Fruit fly (Drosophila melanogaster) whole organism, prepupa: ENCODE results near the gene nyo.

Source experiments
- CG10669 ChIP-seq: fragments of 200-800 bp; sonication (Bioruptor generic); optimal IDR thresholded peaks from 3 replicates; lab custom pipeline; 2018; ENCODE audit warnings: missing biosample characterization, mild to moderate bottlenecking, missing genetic modification characterization, moderate library complexity
- CG11902 ChIP-seq: fragments of 200-800 bp; sonication (Bioruptor generic); optimal IDR thresholded peaks from 3 replicates; lab custom pipeline; 2016; ENCODE audit warnings: missing biosample characterization, missing genetic modification characterization
- CG16779 ChIP-seq: fragments of 200-800 bp; sonication (Bioruptor generic); optimal IDR thresholded peaks from 3 replicates; lab custom pipeline; 2017; ENCODE audit warnings: missing biosample characterization, mild to moderate bottlenecking, missing genetic modification characterization
- CG3032 ChIP-seq: fragments of 200-800 bp; optimal IDR thresholded peaks from 2 replicates; lab custom pipeline; 2019; ENCODE audit warnings: missing biosample characterization, mild to moderate bottlenecking, missing genetic modification characterization, moderate library complexity
- CG31627 ChIP-seq: fragments of 200-800 bp; sonication (Bioruptor generic); optimal IDR thresholded peaks from 3 replicates; lab custom pipeline; 2016; ENCODE audit warnings: missing biosample characterization, missing genetic modification characterization
- CG32006 ChIP-seq: fragments of 200-800 bp; sonication (Bioruptor generic); optimal IDR thresholded peaks from 3 replicates; lab custom pipeline; 2017; ENCODE audit warnings: missing biosample characterization, mild to moderate bottlenecking, missing genetic modification characterization
- CG34406 ChIP-seq: fragments of 200-800 bp; sonication (Bioruptor generic); optimal IDR thresholded peaks from 3 replicates; lab custom pipeline; 2016; ENCODE audit warnings: missing biosample characterization, missing genetic modification characterization
- CG4318 ChIP-seq: fragments of 200-800 bp; sonication (Bioruptor generic); optimal IDR thresholded peaks from 3 replicates; lab custom pipeline; 2017; ENCODE audit warnings: missing biosample characterization, mild to moderate bottlenecking, missing genetic modification characterization
- CG6163 ChIP-seq: fragments of 200-800 bp; sonication (Bioruptor generic); IDR thresholded peaks from 3 replicates; pipeline ENCODE4 v1.3.6; 2022; ENCODE audit warnings: missing biosample characterization, missing genetic modification characterization
- CG6276 ChIP-seq: fragments of 200-800 bp; sonication (Bioruptor generic); optimal IDR thresholded peaks from 2 replicates; lab custom pipeline; 2017; ENCODE audit warnings: missing biosample characterization, mild to moderate bottlenecking, missing genetic modification characterization
- CG6808 ChIP-seq: fragments of 200-800 bp; sonication (Bioruptor generic); optimal IDR thresholded peaks from 3 replicates; lab custom pipeline; 2017; ENCODE audit warnings: missing biosample characterization, missing genetic modification characterization, mild to moderate bottlenecking, moderate library complexity, missing genetic modification reagents
- CG7368 ChIP-seq: fragments of 200-800 bp; sonication (Bioruptor generic); optimal IDR thresholded peaks from 3 replicates; lab custom pipeline; 2016; ENCODE audit warnings: missing biosample characterization, missing genetic modification characterization
- CG8119 ChIP-seq: fragments of 200-800 bp; sonication (Bioruptor generic); IDR thresholded peaks from 3 replicates; pipeline ENCODE4 v1.3.6; 2022; ENCODE audit warnings: missing biosample characterization, missing genetic modification characterization
- CG8319 ChIP-seq: fragments of 200-800 bp; sonication (Bioruptor generic); optimal IDR thresholded peaks from 3 replicates; lab custom pipeline; 2016; ENCODE audit warnings: missing biosample characterization, missing genetic modification characterization
- CG8632 ChIP-seq: fragments of 200-800 bp; sonication (Bioruptor generic); optimal IDR thresholded peaks from 3 replicates; lab custom pipeline; 2016; ENCODE audit warnings: missing biosample characterization, missing genetic modification characterization
- CG9139 ChIP-seq: fragments of 200-800 bp; sonication (Bioruptor generic); optimal IDR thresholded peaks from 3 replicates; lab custom pipeline; 2017; ENCODE audit warnings: missing biosample characterization, mild to moderate bottlenecking, missing genetic modification characterization
- Eip78C ChIP-seq: fragments of 200-800 bp; sonication (Bioruptor generic); peaks from one replicate; lab custom pipeline; 2016; ENCODE audit warnings: missing biosample characterization, missing genetic modification characterization
- Eip93F ChIP-seq: fragments of 200-800 bp; sonication (Bioruptor generic); optimal IDR thresholded peaks from 2 replicates; lab custom pipeline; 2016; ENCODE audit warnings: missing biosample characterization, mild to moderate bottlenecking, missing genetic modification characterization
- Ets96B ChIP-seq: fragments of 200-800 bp; optimal IDR thresholded peaks from 2 replicates; lab custom pipeline; 2019; ENCODE audit warnings: missing biosample characterization, mild to moderate bottlenecking, missing genetic modification characterization, moderate library complexity
- Gug ChIP-seq: fragments of 200-800 bp; sonication (Bioruptor generic); IDR thresholded peaks from 2 replicates; pipeline ENCODE4 v1.3.6; 2022; ENCODE audit warnings: missing biosample characterization, missing genetic modification characterization
- Hr4 ChIP-seq: fragments of 200-800 bp; sonication (Bioruptor generic); optimal IDR thresholded peaks from 3 replicates; lab custom pipeline; 2016; ENCODE audit warnings: missing biosample characterization, missing genetic modification characterization
- Lpt ChIP-seq: fragments of 200-800 bp; sonication (Bioruptor generic); optimal IDR thresholded peaks from 3 replicates; lab custom pipeline; 2016; ENCODE audit warnings: missing biosample characterization, missing genetic modification characterization
- Met ChIP-seq: fragments of 200-800 bp; sonication (Bioruptor generic); optimal IDR thresholded peaks from 3 replicates; lab custom pipeline; 2016; ENCODE audit warnings: missing biosample characterization, missing genetic modification characterization
- OdsH ChIP-seq: fragments of 200-800 bp; sonication (Bioruptor generic); optimal IDR thresholded peaks from 3 replicates; lab custom pipeline; 2016; ENCODE audit warnings: missing biosample characterization, missing genetic modification characterization
- Smox ChIP-seq: fragments of 200-800 bp; sonication (Bioruptor generic); optimal IDR thresholded peaks from 3 replicates; lab custom pipeline; 2016; ENCODE audit warnings: missing biosample characterization, missing genetic modification characterization
- Sox14 ChIP-seq: fragments of 200-800 bp; sonication (Bioruptor generic); optimal IDR thresholded peaks from 3 replicates; lab custom pipeline; 2016; ENCODE audit warnings: missing biosample characterization, missing genetic modification characterization
- achi ChIP-seq: fragments of 200-800 bp; sonication (Bioruptor generic); optimal IDR thresholded peaks from 3 replicates; lab custom pipeline; 2016; ENCODE audit warnings: missing biosample characterization, missing genetic modification characterization
- acj6 ChIP-seq: fragments of 200-800 bp; sonication (Bioruptor generic); optimal IDR thresholded peaks from 3 replicates; lab custom pipeline; 2016; ENCODE audit warnings: missing biosample characterization, missing genetic modification characterization
- dsx ChIP-seq: fragments of 200-800 bp; optimal IDR thresholded peaks from 3 replicates; lab custom pipeline; 2019; ENCODE audit warnings: missing biosample characterization, mild to moderate bottlenecking, missing genetic modification characterization, moderate library complexity; ENCODE audit not compliant: poor library complexity, severe bottlenecking
- eg ChIP-seq: fragments of 200-800 bp; sonication (Bioruptor generic); IDR thresholded peaks from 3 replicates; pipeline ENCODE4 v1.3.6; 2022; ENCODE audit warnings: missing biosample characterization, missing genetic modification characterization
- esn ChIP-seq: fragments of 200-800 bp; sonication (Bioruptor generic); optimal IDR thresholded peaks from 2 replicates; lab custom pipeline; 2016; ENCODE audit warnings: missing biosample characterization, mild to moderate bottlenecking, missing genetic modification characterization, moderate library complexity
- fd59A ChIP-seq: fragments of 200-800 bp; sonication (Bioruptor generic); optimal IDR thresholded peaks from 2 replicates; lab custom pipeline; 2017; ENCODE audit warnings: missing biosample characterization, mild to moderate bottlenecking, missing genetic modification characterization, missing genetic modification reagents
- fd85E ChIP-seq: fragments of 200-800 bp; sonication (Bioruptor generic); optimal IDR thresholded peaks from 3 replicates; lab custom pipeline; 2016; ENCODE audit warnings: missing biosample characterization, missing genetic modification characterization
- fkh ChIP-seq: fragments of 200-800 bp; sonication (Bioruptor generic); optimal IDR thresholded peaks from 3 replicates; lab custom pipeline; 2017; ENCODE audit warnings: missing biosample characterization, mild to moderate bottlenecking, missing genetic modification characterization, moderate library complexity
- net ChIP-seq: fragments of 200-800 bp; sonication (Bioruptor generic); optimal IDR thresholded peaks from 3 replicates; lab custom pipeline; 2016; ENCODE audit warnings: missing biosample characterization, missing genetic modification characterization
- salr ChIP-seq, 2 experiments: fragments of 200-800 bp; sonication (Bioruptor generic); optimal IDR thresholded peaks; 3 replicates each; lab custom pipeline; 2016 to 2018; ENCODE audit warnings: missing biosample characterization in 2 of 2, missing genetic modification characterization in 2 of 2, mild to moderate bottlenecking in 1 of 2
- spab ChIP-seq: fragments of 200-800 bp; sonication (Bioruptor generic); optimal IDR thresholded peaks from 2 replicates; lab custom pipeline; 2017; ENCODE audit warnings: missing biosample characterization, mild to moderate bottlenecking, missing genetic modification characterization, missing genetic modification reagents
- ss ChIP-seq, 2 experiments: fragments of 200-800 bp; sonication (Bioruptor generic); optimal IDR thresholded peaks; 2 replicates in 1 of 2; 3 replicates in 1 of 2; lab custom pipeline; 2017 to 2018; ENCODE audit warnings: mild to moderate bottlenecking in 2 of 2, missing biosample characterization in 2 of 2, missing genetic modification characterization in 2 of 2, moderate library complexity in 1 of 2
- svp ChIP-seq: fragments of 200-800 bp; sonication (Bioruptor generic); peaks from one replicate; lab custom pipeline; 2016; ENCODE audit warnings: missing biosample characterization, missing genetic modification characterization
- topi ChIP-seq: fragments of 200-800 bp; sonication (Bioruptor generic); optimal IDR thresholded peaks from 3 replicates; lab custom pipeline; 2016; ENCODE audit warnings: missing biosample characterization, missing genetic modification characterization
- vri ChIP-seq: fragments of 200-800 bp; sonication (Bioruptor generic); optimal IDR thresholded peaks from 3 replicates; lab custom pipeline; 2016; ENCODE audit warnings: missing biosample characterization, mild to moderate bottlenecking, missing genetic modification characterization

Gene nyo

DNA sequence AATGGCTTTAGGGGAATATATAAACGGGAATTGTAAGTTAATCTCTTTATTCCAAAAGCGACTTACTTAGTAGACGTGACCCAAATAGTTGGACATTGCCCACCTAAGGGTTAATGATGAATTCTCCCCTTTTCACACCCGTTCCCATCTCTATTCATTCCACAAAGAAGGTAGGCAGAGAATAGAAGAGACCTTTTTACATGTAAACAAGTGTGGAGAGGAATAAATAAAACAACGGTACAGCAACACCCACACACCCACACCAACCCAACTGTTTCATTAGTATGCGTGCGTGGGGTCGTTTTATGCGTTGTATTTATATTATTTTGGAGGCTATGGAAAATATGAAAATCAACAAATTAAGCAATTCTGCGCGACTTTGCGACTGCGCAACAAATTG lies 65.2 kb downstream of the nyo start:
- peak; percentile 57 for TF ChIP-seq fkh (GFP tag; lab: Kevin White, UChicago)
- no peak for TF ChIP-seq CG6276 (GFP tag; lab: Kevin White, UChicago)
- peak; percentile 57 for TF ChIP-seq svp (GFP tag; lab: Kevin White, UChicago)
- no peak for TF ChIP-seq CG8319 (GFP tag; lab: Kevin White, UChicago)

DNA sequence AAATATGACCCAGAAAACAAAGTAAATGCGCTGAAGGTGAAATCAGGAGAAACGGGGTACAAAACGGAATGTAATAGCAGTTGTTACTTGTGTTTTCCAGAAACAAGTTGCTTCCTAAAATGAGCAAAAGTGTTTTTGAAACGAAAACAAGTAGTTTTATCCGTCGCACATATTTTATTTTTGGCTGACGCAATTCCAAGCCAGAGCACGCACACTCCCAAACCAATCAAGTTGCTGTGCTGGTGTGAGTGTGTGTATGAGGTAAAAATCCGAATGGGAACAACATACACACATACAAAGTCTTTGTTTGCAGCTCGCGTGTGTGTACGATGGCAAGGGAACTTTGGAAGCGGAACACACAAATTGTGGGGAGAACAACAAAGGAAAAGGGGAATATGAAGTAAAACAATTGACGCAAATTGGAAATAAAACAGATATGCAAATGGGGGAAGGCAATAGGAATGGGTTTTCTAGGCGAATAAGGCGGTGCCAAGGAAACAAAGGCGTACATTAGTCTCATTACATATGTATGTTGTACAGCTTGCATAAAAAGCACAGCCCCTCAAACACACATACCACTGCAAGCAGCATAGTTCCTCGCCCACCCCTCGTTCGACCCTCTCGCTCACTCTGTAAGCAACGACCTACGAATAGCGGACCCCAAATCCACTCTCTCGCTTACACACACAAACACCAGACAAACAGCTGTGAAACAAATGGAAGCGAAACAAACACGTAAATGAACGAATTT lies 65.8 kb downstream of the nyo start:
- peak; percentile 87 for TF ChIP-seq vri (GFP tag; lab: Kevin White, UChicago)
- peak; percentile 56 for TF ChIP-seq Eip93F (GFP tag; lab: Kevin White, UChicago)
- no peak for TF ChIP-seq Smox (GFP tag; lab: Kevin White, UChicago)
- TF ChIP-seq Eip78C (GFP tag; lab: Kevin White, UChicago): peak; percentile 72
- TF ChIP-seq CG6808 (GFP tag; lab: Kevin White, UChicago): peak; percentile 25
- peak; percentile 44 for TF ChIP-seq Lpt (GFP tag; lab: Kevin White, UChicago)
- TF ChIP-seq Sox14 (GFP tag; lab: Kevin White, UChicago): peak; percentile 95
- peak; percentile 47 for TF ChIP-seq dsx (GFP tag; lab: Kevin White, UChicago)
- peak; percentile 91 for TF ChIP-seq fkh (GFP tag; lab: Kevin White, UChicago)
- TF ChIP-seq CG8632 (GFP tag; lab: Kevin White, UChicago): no peak
- TF ChIP-seq ss (GFP tag; optimal IDR thresholded peaks at IDR 0.05; lab: Kevin White, UChicago): peak; percentile 39 to 48
- no peak for TF ChIP-seq CG4318 (GFP tag; lab: Kevin White, UChicago)
- peak; percentile 55 for TF ChIP-seq CG9139 (GFP tag; lab: Kevin White, UChicago)
- peak; percentile 72 for TF ChIP-seq svp (GFP tag; lab: Kevin White, UChicago)
- TF ChIP-seq net (GFP tag; lab: Kevin White, UChicago): peak; percentile 14
- TF ChIP-seq CG3032: no peak
- peak; percentile 3 for TF ChIP-seq CG32006 (GFP tag; lab: Kevin White, UChicago)
- TF ChIP-seq CG6276 (GFP tag; lab: Kevin White, UChicago): peak; percentile 98

dm6 chr3R:31609413-31610054 lies 66.7 kb downstream of the nyo start:
- TF ChIP-seq salr (GFP tag; optimal IDR thresholded peaks at IDR 0.05; lab: Kevin White, UChicago) (no peak), CG4318 (GFP tag; lab: Kevin White, UChicago) (no peak), Gug (GFP tag; lab: Robert Waterston, UW) (no peak), CG11902 (GFP tag; lab: Kevin White, UChicago) (no peak), CG32006 (GFP tag; lab: Kevin White, UChicago) (no peak), dsx (GFP tag; lab: Kevin White, UChicago) (peak; percentile 13), topi (no peak), ss (GFP tag; optimal IDR thresholded peaks at IDR 0.05; lab: Kevin White, UChicago) (peak in 1 of 2 experiments; percentile 51), CG8632 (GFP tag; lab: Kevin White, UChicago) (no peak), Met (GFP tag; lab: Kevin White, UChicago) (no peak), spab (GFP tag; lab: Kevin White, UChicago) (no peak), vri (GFP tag; lab: Kevin White, UChicago) (peak; percentile 62), fd59A (GFP tag; lab: Kevin White, UChicago) (no peak), CG6163 (GFP tag; lab: Robert Waterston, UW) (no peak), svp (GFP tag; lab: Kevin White, UChicago) (no peak), fd85E (GFP tag; lab: Kevin White, UChicago) (no peak), OdsH (GFP tag; lab: Kevin White, UChicago) (no peak), CG9139 (GFP tag; lab: Kevin White, UChicago) (peak; percentile 55), CG7368 (GFP tag; lab: Kevin White, UChicago) (peak; percentile 39), CG8119 (no peak), achi (GFP tag; lab: Kevin White, UChicago) (no peak), CG3032 (no peak), fkh (GFP tag; lab: Kevin White, UChicago) (peak; percentile 61), CG31627 (GFP tag; lab: Kevin White, UChicago) (no peak), Smox (GFP tag; lab: Kevin White, UChicago) (no peak), Eip93F (GFP tag; lab: Kevin White, UChicago) (peak; percentile 46), CG34406 (GFP tag; lab: Kevin White, UChicago) (no peak), CG16779 (tag; lab: Kevin White, UChicago) (no peak), eg (GFP tag; lab: Robert Waterston, UW) (no peak), Sox14 (GFP tag; lab: Kevin White, UChicago) (peak; percentile 70), net (GFP tag; lab: Kevin White, UChicago) (peak; percentile 29), CG10669 (GFP tag; lab: Kevin White, UChicago) (no peak), acj6 (GFP tag; lab: Kevin White, UChicago) (no peak), esn (peak; percentile 14), Ets96B (tag; lab: Kevin White, UChicago) (no peak), Eip78C (GFP tag; lab: Kevin White, UChicago) (peak; percentile 65), Hr4 (no peak)
